Worm (Caenorhabditis elegans) whole organism, L3 larva: ENCODE results near the gene C53B7.3.

Experiments used
- ZK546.5 ChIP-seq: sonication (generic microtip); optimal IDR thresholded peaks from 2 replicates; lab custom pipeline; 2017; ENCODE audit warnings: missing biosample characterization, missing genetic modification characterization
- ama-1 ChIP-seq: fragments of 150-350 bp; optimal IDR thresholded peaks from 2 replicates; lab custom pipeline; 2018
- ceh-16 ChIP-seq: sonication (generic microtip); optimal IDR thresholded peaks from 2 replicates; lab custom pipeline; 2017; ENCODE audit warnings: missing biosample characterization, missing genetic modification characterization
- ceh-82 ChIP-seq: fragments of 150-350 bp; optimal IDR thresholded peaks from 2 replicates; lab custom pipeline; 2014; ENCODE audit warnings: missing biosample characterization, missing genetic modification characterization
- ceh-9 ChIP-seq: sonication (generic microtip); optimal IDR thresholded peaks from 2 replicates; lab custom pipeline; 2018; ENCODE audit warnings: missing biosample characterization, missing genetic modification characterization
- daf-12 ChIP-seq: fragments of 150-350 bp; optimal IDR thresholded peaks from 2 replicates; lab custom pipeline; 2014; ENCODE audit warnings: missing biosample characterization, missing genetic modification reagents, missing genetic modification characterization
- egl-27 ChIP-seq: sonication (generic microtip); optimal IDR thresholded peaks from 4 replicates; lab custom pipeline; 2017; ENCODE audit warnings: missing biosample characterization, missing genetic modification reagents, missing genetic modification characterization
- egl-5 ChIP-seq: fragments of 150-350 bp; optimal IDR thresholded peaks from 2 replicates; lab custom pipeline; 2017; ENCODE audit warnings: missing biosample characterization, missing genetic modification reagents, missing genetic modification characterization, inconsistent platforms
- elt-1 ChIP-seq: fragments of 150-350 bp; optimal IDR thresholded peaks from 2 replicates; lab custom pipeline; 2014; ENCODE audit warnings: missing biosample characterization, missing genetic modification characterization
- elt-2 ChIP-seq: sonication (generic microtip); optimal IDR thresholded peaks from 2 replicates; lab custom pipeline; 2016; ENCODE audit warnings: missing genetic modification reagents, mild to moderate bottlenecking, missing genetic modification characterization, missing compliant biosample characterization
- elt-3 ChIP-seq, 3 experiments: fragments of 150-350 bp in 1 of 3; sonication (generic microtip) in 2 of 3; optimal IDR thresholded peaks; 2 replicates in 2 of 3; 4 replicates in 1 of 3; lab custom pipeline; 2014 to 2017; ENCODE audit warnings: missing biosample characterization in 3 of 3, missing genetic modification characterization in 3 of 3
- fkh-10 ChIP-seq: sonication (generic microtip); optimal IDR thresholded peaks from 2 replicates; lab custom pipeline; 2017; ENCODE audit warnings: missing biosample characterization, missing genetic modification reagents, missing genetic modification characterization
- fkh-2 ChIP-seq: fragments of 150-350 bp; optimal IDR thresholded peaks from 2 replicates; lab custom pipeline; 2014; ENCODE audit warnings: missing biosample characterization, missing genetic modification reagents, missing genetic modification characterization
- hmg-11 ChIP-seq: sonication (generic microtip); optimal IDR thresholded peaks from 2 replicates; lab custom pipeline; 2016; ENCODE audit warnings: missing genetic modification characterization, missing compliant biosample characterization
- jun-1 ChIP-seq: fragments of 150-350 bp; optimal IDR thresholded peaks from 2 replicates; lab custom pipeline; 2014; ENCODE audit warnings: missing biosample characterization, missing genetic modification reagents, missing genetic modification characterization
- lin-15B ChIP-seq: fragments of 150-350 bp; optimal IDR thresholded peaks from 2 replicates; lab custom pipeline; 2014; ENCODE audit warnings: missing biosample characterization, missing genetic modification characterization
- lsy-12 ChIP-seq: sonication (generic microtip); optimal IDR thresholded peaks from 2 replicates; lab custom pipeline; 2016; ENCODE audit warnings: mild to moderate bottlenecking, missing genetic modification characterization, missing compliant biosample characterization
- mdl-1 ChIP-seq: fragments of 150-350 bp; optimal IDR thresholded peaks from 2 replicates; lab custom pipeline; 2014; ENCODE audit warnings: missing biosample characterization, missing genetic modification characterization
- nhr-11 ChIP-seq: fragments of 150-350 bp; optimal IDR thresholded peaks from 2 replicates; lab custom pipeline; 2014; ENCODE audit warnings: missing biosample characterization, missing genetic modification characterization
- nhr-23 ChIP-seq: fragments of 150-350 bp; optimal IDR thresholded peaks from 2 replicates; lab custom pipeline; 2014; ENCODE audit warnings: missing biosample characterization, missing genetic modification reagents, missing genetic modification characterization
- nhr-237 ChIP-seq: fragments of 150-350 bp; optimal IDR thresholded peaks from 2 replicates; lab custom pipeline; 2014; ENCODE audit warnings: missing biosample characterization, missing genetic modification characterization
- nhr-25 ChIP-seq: sonication (generic microtip); optimal IDR thresholded peaks from 2 replicates; lab custom pipeline; 2017; ENCODE audit warnings: missing biosample characterization, missing genetic modification characterization
- nhr-28 ChIP-seq: fragments of 150-350 bp; optimal IDR thresholded peaks from 2 replicates; lab custom pipeline; 2014; ENCODE audit warnings: missing biosample characterization, missing genetic modification characterization
- nhr-43 ChIP-seq: sonication (generic microtip); optimal IDR thresholded peaks from 2 replicates; lab custom pipeline; 2016; ENCODE audit warnings: mild to moderate bottlenecking, missing genetic modification characterization, missing compliant biosample characterization; ENCODE audit not compliant: poor library complexity, severe bottlenecking
- nhr-67 ChIP-seq: fragments of 150-350 bp; optimal IDR thresholded peaks from 2 replicates; lab custom pipeline; 2014; ENCODE audit warnings: missing biosample characterization, missing genetic modification characterization
- nhr-76 ChIP-seq: fragments of 150-350 bp; sonication (generic microtip); optimal IDR thresholded peaks from 5 replicates; lab custom pipeline; 2014; ENCODE audit warnings: missing biosample characterization, missing genetic modification characterization
- nhr-77 ChIP-seq: fragments of 150-350 bp; optimal IDR thresholded peaks from 2 replicates; lab custom pipeline; 2014; ENCODE audit warnings: missing biosample characterization, missing genetic modification characterization
- pha-4 ChIP-seq: fragments of 150-350 bp; optimal IDR thresholded peaks from 2 replicates; lab custom pipeline; 2014; ENCODE audit warnings: missing biosample characterization, missing genetic modification reagents, missing genetic modification characterization
- pqm-1 ChIP-seq: fragments of 150-350 bp; optimal IDR thresholded peaks from 2 replicates; lab custom pipeline; 2017; ENCODE audit warnings: missing biosample characterization, missing genetic modification characterization, inconsistent platforms
- snpc-4 ChIP-seq: fragments of 150-350 bp; optimal IDR thresholded peaks from 2 replicates; lab custom pipeline; 2014; ENCODE audit warnings: missing biosample characterization, missing genetic modification characterization
- tbx-2 ChIP-seq: sonication (generic microtip); optimal IDR thresholded peaks from 2 replicates; lab custom pipeline; 2016; ENCODE audit warnings: mild to moderate bottlenecking, missing genetic modification characterization, missing compliant biosample characterization
- zag-1 ChIP-seq: fragments of 150-350 bp; optimal IDR thresholded peaks from 2 replicates; lab custom pipeline; 2014; ENCODE audit warnings: missing biosample characterization, missing genetic modification characterization

C53B7.3 gene

DNA sequence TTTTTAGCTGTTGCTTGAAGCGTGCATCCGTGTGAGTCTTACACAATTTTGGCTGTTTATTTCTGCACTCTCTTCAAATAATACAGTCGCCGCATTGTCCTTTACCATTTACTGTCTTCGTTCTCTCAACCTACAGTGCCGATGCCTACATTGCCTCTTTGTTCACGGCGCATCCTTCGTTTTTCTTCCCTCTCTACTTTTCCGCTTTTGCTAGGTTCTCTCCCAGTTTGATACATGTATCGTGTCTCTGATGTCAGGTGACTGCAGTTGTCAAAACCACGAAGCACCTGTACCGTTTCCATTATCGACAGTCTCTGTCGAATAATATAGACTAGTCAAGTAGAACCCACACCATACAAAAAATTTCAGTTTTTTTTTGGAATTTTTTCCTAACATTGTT, 35.9 kb upstream of the C53B7.3 start:
- TF ChIP-seq jun-1 (tag; lab: Kevin White, UChicago) (peak; percentile 28), nhr-28 (tag; lab: Kevin White, UChicago) (no peak), pha-4 (tag; lab: Kevin White, UChicago) (peak; percentile 76), tbx-2 (no peak), elt-2 (tag; lab: Kevin White, UChicago) (peak; percentile 73), lsy-12 (tag; lab: Kevin White, UChicago) (peak; percentile 50), nhr-25 (tag; lab: Kevin White, UChicago) (peak; percentile 49), pqm-1 (tag; lab: Kevin White, UChicago) (peak; percentile 10), ceh-9 (tag; lab: Kevin White, UChicago) (no peak)

DNA sequence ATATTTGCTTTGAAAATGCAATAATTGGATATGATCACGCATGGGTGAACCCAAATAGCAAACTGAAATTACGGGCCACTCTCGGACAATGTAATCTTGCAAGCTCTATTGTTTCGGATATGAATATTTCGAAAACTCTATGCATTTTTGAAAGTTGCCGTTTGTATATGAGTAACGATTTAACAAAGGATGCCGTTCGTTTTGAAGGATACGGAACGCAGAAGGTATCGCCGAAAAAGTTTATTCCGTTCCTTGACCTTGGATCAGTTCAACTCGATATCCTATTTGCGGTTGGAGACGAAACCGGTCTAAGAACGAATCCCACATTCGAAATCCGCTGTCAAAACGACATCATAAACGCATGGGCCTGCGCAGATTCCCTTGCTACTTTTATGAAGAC, 31.5 kb upstream of the C53B7.3 start:
- TF ChIP-seq jun-1 (tag; lab: Kevin White, UChicago) = no peak
- no peak for TF ChIP-seq nhr-28 (tag; lab: Kevin White, UChicago)
- no peak for TF ChIP-seq mdl-1 (tag; lab: Kevin White, UChicago)
- no peak for TF ChIP-seq nhr-23
- no peak for TF ChIP-seq ceh-16 (tag; lab: Kevin White, UChicago)
- no peak for TF ChIP-seq elt-3 (tag; optimal IDR thresholded peaks at IDR 0.05; lab: Kevin White, UChicago)
- TF ChIP-seq, all 47 proteins: peak for 0

DNA sequence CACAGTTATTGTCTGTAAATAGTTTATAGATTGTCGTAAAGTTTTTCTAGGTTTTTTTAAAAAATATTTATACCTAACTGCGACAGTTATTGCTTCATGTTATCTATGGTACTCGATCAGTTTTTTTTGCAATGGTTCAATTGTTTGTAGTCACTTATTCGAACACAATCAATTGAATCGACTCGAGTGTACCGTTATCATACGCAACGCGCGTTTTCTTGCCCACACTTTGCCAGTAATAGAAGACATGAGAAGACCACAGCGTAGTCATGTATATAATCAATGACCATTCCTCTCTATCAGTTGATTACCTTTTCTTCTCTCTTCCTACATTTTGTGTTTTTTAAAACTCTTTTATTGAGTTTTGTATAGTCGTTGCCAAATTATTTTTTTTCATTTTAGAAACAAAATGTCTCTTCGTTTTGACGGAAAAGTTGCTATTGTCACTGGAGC, 26.5 kb upstream of the C53B7.3 start, which contains the start of gene dhs-28:
Gene dhs-28, plus strand, starts transcription at position 403 of the 453 bp plus-strand sequence.
- TF ChIP-seq tbx-2 (no peak), fkh-10 (GFP tag; lab: Kevin White, UChicago) (no peak), elt-2 (tag; lab: Kevin White, UChicago) (peak; percentile 90), ama-1 (lab: Kevin White, UChicago) (peak; percentile 42), nhr-23 (no peak), nhr-11 (tag; lab: Kevin White, UChicago) (no peak), pha-4 (tag; lab: Kevin White, UChicago) (peak; percentile 25), fkh-2 (no peak), elt-1 (tag; lab: Kevin White, UChicago) (no peak), pqm-1 (tag; lab: Kevin White, UChicago) (peak; percentile 90), ceh-9 (tag; lab: Kevin White, UChicago) (no peak), snpc-4 (no peak), nhr-43 (tag; lab: Kevin White, UChicago) (peak; percentile 15)

DNA sequence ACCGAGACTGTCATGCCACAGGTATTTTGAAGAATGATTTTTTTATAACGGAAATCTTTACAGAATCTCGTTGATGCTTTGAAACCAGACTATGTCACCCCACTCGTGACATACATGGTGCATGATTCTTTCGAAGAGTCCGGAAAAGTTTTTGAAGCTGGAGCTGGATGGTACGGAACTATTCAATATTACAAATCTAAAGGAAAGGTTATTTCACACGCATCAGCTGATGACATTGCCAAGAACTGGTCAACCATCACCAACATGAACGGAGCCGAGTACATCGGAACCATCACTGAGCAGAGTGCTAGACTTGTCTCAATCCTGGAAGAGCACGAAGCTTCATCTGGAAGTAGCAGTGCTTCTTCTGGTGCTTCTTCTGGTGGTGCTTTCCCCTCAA, 25.4 kb upstream of the C53B7.3 start:
- TF ChIP-seq elt-3 (tag; optimal IDR thresholded peaks at IDR 0.05; lab: Kevin White, UChicago) (no peak), egl-5 (tag; lab: Kevin White, UChicago) (no peak), nhr-77 (tag; lab: Kevin White, UChicago) (no peak), fkh-10 (GFP tag; lab: Kevin White, UChicago) (no peak)

DNA sequence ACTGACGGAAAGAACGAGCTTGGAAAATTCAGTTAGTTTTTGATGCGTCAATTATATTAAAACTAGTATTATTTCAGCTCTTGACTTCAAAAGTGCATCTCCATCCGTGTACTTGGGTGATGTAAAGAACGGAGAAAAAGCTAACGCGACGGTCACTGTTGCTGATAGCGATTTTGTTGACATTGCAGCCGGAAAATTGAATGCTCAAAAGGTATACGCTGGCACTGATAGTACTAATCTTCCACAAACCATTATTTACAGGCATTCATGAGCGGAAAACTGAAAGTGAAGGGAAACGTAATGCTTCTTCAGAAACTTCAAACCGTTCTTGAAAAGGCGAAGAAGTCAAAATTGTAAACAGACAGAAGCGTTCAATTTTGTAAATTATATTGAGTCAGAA, 24.9 kb upstream of the C53B7.3 start:
- TF ChIP-seq ceh-82 (no peak), elt-2 (tag; lab: Kevin White, UChicago) (peak; percentile 49), pha-4 (tag; lab: Kevin White, UChicago) (peak; percentile 57)

DNA sequence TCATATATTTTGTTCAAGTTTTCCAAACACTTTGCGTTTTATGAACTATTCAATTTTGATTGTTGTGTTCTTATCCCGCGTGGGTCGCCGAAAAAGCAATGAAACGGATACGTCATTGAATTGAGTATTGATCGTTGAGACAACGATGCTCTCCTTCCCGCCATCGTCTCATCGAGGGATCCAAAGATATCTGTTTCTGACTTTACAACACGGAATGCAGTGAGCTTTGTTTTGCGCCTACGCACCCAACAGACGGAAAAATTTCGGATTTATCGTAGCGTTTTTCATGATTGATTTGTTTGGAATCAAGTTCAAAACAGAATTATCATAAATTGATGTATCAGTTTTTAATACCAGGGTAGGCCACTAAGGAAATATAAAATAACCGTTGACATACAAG, 22.0 kb upstream of the C53B7.3 start:
- TF ChIP-seq elt-3 (tag; optimal IDR thresholded peaks at IDR 0.05; lab: Kevin White, UChicago) = no peak
- no peak for TF ChIP-seq nhr-237 (tag; lab: Kevin White, UChicago)
- TF ChIP-seq nhr-11 (tag; lab: Kevin White, UChicago) = no peak
- TF ChIP-seq egl-5 (tag; lab: Kevin White, UChicago) = peak; percentile 11
- no peak for TF ChIP-seq zag-1 (tag; lab: Kevin White, UChicago)

DNA sequence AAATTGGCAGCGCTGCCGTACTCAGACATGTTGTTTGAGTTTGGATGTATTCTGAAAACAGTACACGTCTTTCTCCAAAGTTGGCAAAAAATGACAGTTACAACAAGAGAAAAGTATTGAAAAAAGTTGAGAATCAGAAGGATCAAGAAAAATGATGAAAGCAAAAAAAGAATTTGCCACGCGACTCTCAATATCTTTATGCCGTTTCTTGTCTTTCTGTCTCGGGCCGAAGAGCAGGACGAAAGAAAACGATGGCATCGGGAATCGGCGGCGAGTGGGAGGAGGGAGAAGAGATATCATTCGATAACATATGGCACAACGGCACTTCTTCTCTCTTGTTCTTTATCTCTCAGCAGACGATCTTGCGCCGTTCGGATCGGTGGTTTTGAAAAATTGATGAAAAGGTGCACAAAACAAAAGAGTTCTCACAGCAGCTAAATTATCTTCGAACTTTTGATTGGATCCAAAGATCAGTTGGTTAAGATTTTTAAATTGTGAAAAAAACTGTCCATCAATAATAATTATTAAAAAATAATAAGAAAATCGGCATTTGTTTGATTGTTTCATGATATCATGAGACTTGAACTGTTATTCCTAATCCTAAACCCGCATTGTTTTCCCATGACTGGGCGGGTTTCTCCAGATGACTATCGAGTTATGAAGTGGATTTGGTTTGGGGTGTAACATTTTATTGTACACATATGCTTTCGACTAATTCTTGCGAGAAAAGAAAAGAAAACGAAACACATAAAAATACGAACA, 21.2 kb upstream of the C53B7.3 start, which contains the start of gene gei-15:
Gene gei-15, minus strand, starts transcription at position 51 of the 762 bp plus-strand sequence.
- no peak for TF ChIP-seq nhr-237 (tag; lab: Kevin White, UChicago)
- TF ChIP-seq nhr-76 (tag; lab: Kevin White, UChicago) = no peak
- no peak for TF ChIP-seq lin-15B (tag; lab: Kevin White, UChicago)
- TF ChIP-seq nhr-67 (tag; lab: Kevin White, UChicago) = no peak
- no peak for TF ChIP-seq egl-27 (tag; lab: Kevin White, UChicago)
- TF ChIP-seq hmg-11 (tag; lab: Kevin White, UChicago) = no peak
- TF ChIP-seq snpc-4 = no peak
- no peak for TF ChIP-seq ceh-82
- TF ChIP-seq ZK546.5 = no peak
- no peak for TF ChIP-seq daf-12
